Worm (Caenorhabditis elegans) whole organism, L4/young adult: ENCODE measurements around the gene K03H6.4.

ENCODE experiments used
- W03F9.2 ChIP-seq: fragments of 150-350 bp; optimal IDR thresholded peaks from 2 replicates; lab custom pipeline; 2014; ENCODE audit warnings: missing biosample characterization, missing genetic modification characterization
- dao-5 ChIP-seq: sonication (generic microtip); optimal IDR thresholded peaks from 2 replicates; lab custom pipeline; 2016; ENCODE audit warnings: missing genotype, missing genetic modification characterization, moderate library complexity, missing compliant biosample characterization
- him-1 ChIP-seq: sonication (generic microtip); optimal IDR thresholded peaks from 2 replicates; lab custom pipeline; 2016; ENCODE audit warnings: missing genotype, missing genetic modification reagents, missing genetic modification characterization, missing compliant biosample characterization

Gene K03H6.4

ce11 chrIV:1521224-1521623, at the start of gene K03H6.4:
Gene K03H6.4 (minus strand): TSS chrIV:1521324.
- no peak for TF ChIP-seq him-1 (tag; lab: Kevin White, UChicago)
- no peak for TF ChIP-seq W03F9.2
- TF ChIP-seq dao-5 (tag; lab: Kevin White, UChicago) = no peak

- TF ChIP-seq W03F9.2 (no peak), dao-5 (tag; lab: Kevin White, UChicago) (no peak), him-1 (tag; lab: Kevin White, UChicago) (no peak)
Measured at ce11 chrIV:1567577-1567976, 46.5 kb upstream of the K03H6.4 start.

DNA sequence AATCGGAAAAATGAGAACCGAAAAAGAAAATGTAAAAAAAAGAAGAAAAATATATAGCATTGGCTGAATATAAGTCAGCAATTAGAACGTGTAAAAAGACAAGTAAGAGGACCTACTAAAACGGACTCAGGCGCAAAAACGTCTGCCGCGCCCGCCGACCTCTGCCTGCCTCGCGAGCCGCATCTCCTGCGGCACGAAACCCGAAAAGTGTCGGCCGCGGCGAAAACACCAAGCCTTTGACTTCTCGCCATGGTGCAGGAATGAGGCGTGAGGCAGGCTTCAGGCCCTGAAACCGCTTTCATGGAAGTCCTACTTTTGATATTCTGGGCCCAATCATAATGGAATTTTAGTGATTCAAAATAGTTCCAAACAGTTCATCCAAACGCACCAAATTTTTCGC, 44.6 kb upstream of the K03H6.4 start:
- TF ChIP-seq W03F9.2 = no peak

- TF ChIP-seq W03F9.2 (no peak), dao-5 (tag; lab: Kevin White, UChicago) (no peak), him-1 (tag; lab: Kevin White, UChicago) (no peak)
Measured at ce11 chrIV:1563476-1564131, 42.5 kb upstream of the K03H6.4 start, which contains the start of gene Y41D4B.15. Gene Y41D4B.15 (plus strand): TSS chrIV:1564081.

DNA sequence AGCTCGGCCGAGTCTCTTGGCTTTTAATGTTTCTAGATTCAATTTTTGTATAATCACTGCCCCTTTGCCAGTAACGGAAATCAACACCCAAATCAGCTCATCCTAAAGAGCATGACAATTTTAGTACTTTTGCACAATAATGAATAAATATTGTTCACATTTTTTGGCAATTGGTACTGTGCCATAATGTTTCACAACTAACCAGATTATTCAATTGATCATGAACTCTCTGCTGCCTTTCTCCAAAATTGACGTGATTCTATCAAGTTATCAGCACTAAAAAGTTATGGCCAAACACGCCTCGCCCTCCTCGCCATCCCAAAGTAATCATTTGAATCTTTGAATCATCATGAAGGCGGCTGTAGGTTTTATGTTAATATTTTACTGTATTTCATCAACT, 40.8 kb upstream of the K03H6.4 start, which contains the start of gene hpo-6:
hpo-6 (plus strand) TSS at position 301 of the 400 bp plus-strand sequence.
- no peak for TF ChIP-seq W03F9.2
- TF ChIP-seq dao-5 (tag; lab: Kevin White, UChicago) = no peak
- no peak for TF ChIP-seq him-1 (tag; lab: Kevin White, UChicago)

ce11 chrIV:1559931-1560330, 38.8 kb upstream of the K03H6.4 start, which contains the start of gene Y41D4B.17:
Gene Y41D4B.17 (plus strand): TSS chrIV:1560104.
- no peak for TF ChIP-seq him-1 (tag; lab: Kevin White, UChicago)
- TF ChIP-seq W03F9.2 = no peak
- TF ChIP-seq dao-5 (tag; lab: Kevin White, UChicago) = no peak

ce11 chrIV:1555021-1555720, 34.0 kb upstream of the K03H6.4 start, which contains the start of gene C34H4.1:
Gene C34H4.1 (plus strand): TSS chrIV:1555579.
- TF ChIP-seq dao-5 (tag; lab: Kevin White, UChicago) = no peak
- TF ChIP-seq him-1 (tag; lab: Kevin White, UChicago) = no peak
- TF ChIP-seq W03F9.2 = no peak

DNA sequence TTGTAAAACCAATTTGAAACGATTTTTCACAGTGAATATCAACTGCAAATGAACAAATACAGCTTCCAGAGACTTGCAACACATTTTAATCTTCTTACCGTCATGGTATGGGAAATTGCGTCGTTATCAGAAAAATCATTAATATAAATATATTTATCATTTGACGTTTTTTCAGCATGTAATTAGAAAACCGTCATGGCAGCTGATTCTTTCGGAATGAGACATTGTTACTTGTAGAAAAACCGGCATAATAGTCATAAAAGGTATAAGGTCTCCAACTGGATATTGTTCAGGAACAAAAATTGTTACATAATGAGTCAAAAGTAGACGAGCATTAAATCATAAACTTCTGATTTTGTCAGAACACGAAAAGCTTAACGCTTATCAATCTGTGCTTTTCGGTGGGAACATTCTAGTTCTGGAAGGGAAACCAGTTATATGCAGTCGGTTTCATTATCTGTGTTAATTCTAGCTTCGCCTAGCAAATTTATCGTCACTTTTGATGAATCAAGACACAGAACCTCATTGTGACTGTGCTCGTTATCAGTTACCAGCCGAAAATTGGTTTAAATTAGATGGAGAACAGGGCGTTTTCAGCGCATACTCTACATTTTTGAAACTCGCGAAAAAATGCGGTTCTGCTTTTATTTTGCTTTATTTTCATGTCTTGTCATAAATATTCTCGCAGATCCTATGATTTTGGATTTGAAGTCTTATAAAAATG, 32.2 kb upstream of the K03H6.4 start, which contains the start of gene C34H4.2:
C34H4.2 (plus strand) TSS at position 558 of the 724 bp plus-strand sequence.
- TF ChIP-seq W03F9.2 = no peak
- TF ChIP-seq dao-5 (tag; lab: Kevin White, UChicago) = no peak
- no peak for TF ChIP-seq him-1 (tag; lab: Kevin White, UChicago)

DNA sequence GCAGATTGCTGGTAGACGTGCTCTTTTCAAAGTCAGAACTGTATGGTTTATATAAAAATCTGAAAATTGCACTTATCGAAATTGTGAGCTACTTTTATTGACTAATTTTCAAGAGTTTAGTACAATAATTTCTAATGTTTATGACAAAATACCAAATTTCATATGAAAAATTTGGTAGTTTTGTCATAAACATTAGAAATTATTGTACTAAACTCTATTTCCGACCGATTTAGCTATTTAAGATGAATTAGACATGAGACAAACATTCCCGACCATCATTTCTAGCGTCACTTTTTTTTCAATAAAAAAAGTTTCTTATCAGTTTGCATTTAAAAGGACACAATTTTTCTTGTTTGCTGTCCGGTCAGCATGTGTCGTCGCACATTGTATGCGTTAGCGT, 29.5 kb upstream of the K03H6.4 start, which contains the start of gene tag-244:
tag-244 (plus strand) TSS at position 301 of the 400 bp plus-strand sequence.
- no peak for TF ChIP-seq W03F9.2
- no peak for TF ChIP-seq him-1 (tag; lab: Kevin White, UChicago)
- no peak for TF ChIP-seq dao-5 (tag; lab: Kevin White, UChicago)

- no peak for TF ChIP-seq him-1 (tag; lab: Kevin White, UChicago)
- TF ChIP-seq dao-5 (tag; lab: Kevin White, UChicago) = no peak
- TF ChIP-seq W03F9.2 = no peak
Measured at ce11 chrIV:1550131-1550530, 29.0 kb upstream of the K03H6.4 start, which contains the start of gene C34H4.5. Gene C34H4.5 (minus strand): TSS chrIV:1550231.

DNA sequence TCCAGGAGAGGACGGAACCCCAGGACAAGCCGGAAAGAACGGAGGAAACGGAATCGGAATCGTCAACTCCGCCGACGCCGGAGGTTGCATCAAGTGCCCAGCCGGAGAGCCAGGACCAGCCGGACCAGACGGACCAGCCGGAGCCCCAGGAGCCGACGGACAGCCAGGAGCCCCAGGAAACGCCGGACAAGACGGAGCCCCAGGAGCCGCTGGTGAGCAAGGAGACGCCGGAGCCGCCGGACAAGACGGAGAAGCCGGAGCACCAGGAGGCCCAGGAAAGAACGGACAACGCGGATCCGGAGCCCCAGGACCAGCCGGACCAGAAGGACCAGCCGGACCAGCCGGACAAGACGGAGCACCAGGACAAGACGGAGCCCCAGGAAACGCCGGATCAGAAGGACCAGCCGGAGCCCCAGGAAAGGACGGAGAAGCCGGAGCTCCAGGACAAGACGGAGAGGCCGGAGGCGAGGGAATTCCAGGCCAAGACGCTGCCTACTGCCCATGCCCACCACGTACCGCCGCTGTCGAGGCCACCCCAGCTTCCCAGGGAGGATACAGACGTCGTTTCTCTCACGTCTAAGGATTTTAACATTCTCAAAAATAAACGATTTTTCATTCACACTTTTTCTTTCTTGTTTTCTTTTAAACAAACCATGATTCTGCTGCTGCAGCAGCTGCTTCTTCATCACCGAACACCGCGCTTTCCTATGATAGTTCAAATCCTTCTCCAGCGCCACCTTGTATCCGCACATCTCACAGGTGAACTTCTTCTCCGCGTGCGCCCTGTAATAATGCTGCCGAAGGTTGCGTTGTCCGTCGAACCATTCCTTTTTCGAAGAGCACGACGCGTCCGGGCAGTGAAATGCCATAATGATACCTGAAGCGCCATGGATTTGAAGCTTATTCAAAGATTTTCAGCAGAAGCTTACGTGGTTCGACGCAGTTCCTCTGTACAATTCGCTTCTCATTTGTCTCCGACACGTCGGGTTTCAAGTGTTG, 28.3 kb upstream of the K03H6.4 start:
- no peak for TF ChIP-seq dao-5 (tag; lab: Kevin White, UChicago)

- TF ChIP-seq dao-5 (tag; lab: Kevin White, UChicago) (no peak), him-1 (tag; lab: Kevin White, UChicago) (no peak), W03F9.2 (no peak)
Measured at ce11 chrIV:1548457-1548861, 27.3 kb upstream of the K03H6.4 start, which contains the start of gene col-107. Gene col-107 (plus strand): TSS chrIV:1548721.
